Worm (Caenorhabditis elegans) whole organism, L2 larva: ENCODE results near the gene nas-23.

ENCODE experiments used
- F13H6.1 ChIP-seq: sonication (generic microtip); optimal IDR thresholded peaks from 2 replicates; lab custom pipeline; 2016; ENCODE audit warnings: missing genetic modification characterization, missing compliant biosample characterization
- R02D3.7 ChIP-seq: fragments of 150-350 bp; optimal IDR thresholded peaks from 2 replicates; lab custom pipeline; 2014; ENCODE audit warnings: missing biosample characterization, missing genetic modification characterization
- Y55F3AM.14 ChIP-seq: fragments of 200-800 bp; sonication (Bioruptor generic); optimal IDR thresholded peaks from 2 replicates; lab custom pipeline; 2018; ENCODE audit warnings: mild to moderate bottlenecking, missing genetic modification characterization, missing compliant biosample characterization
- alr-1 ChIP-seq: fragments of 150-350 bp; optimal IDR thresholded peaks from 2 replicates; lab custom pipeline; 2014; ENCODE audit warnings: missing biosample characterization, missing genetic modification characterization
- aly-2 ChIP-seq: fragments of 150-350 bp; optimal IDR thresholded peaks from 2 replicates; lab custom pipeline; 2014; ENCODE audit warnings: missing biosample characterization, missing genetic modification characterization
- ama-1 ChIP-seq: fragments of 150-350 bp; optimal IDR thresholded peaks from 2 replicates; lab custom pipeline; 2018; ENCODE audit warnings: inconsistent platforms
- blmp-1 ChIP-seq: sonication (generic microtip); optimal IDR thresholded peaks from 2 replicates; lab custom pipeline; 2017; ENCODE audit warnings: missing genetic modification characterization, mild to moderate bottlenecking, missing compliant biosample characterization, antibody characterized with exemption, moderate library complexity; ENCODE audit not compliant: insufficient read depth
- crh-2 ChIP-seq: sonication (generic microtip); optimal IDR thresholded peaks from 2 replicates; lab custom pipeline; 2017; ENCODE audit warnings: missing biosample characterization, missing genetic modification characterization
- egl-27 ChIP-seq: sonication (generic microtip); optimal IDR thresholded peaks from 3 replicates; lab custom pipeline; 2017; ENCODE audit warnings: missing biosample characterization, missing genetic modification reagents, missing genetic modification characterization
- fos-1 ChIP-seq: fragments of 150-350 bp; optimal IDR thresholded peaks from 2 replicates; lab custom pipeline; 2014; ENCODE audit warnings: missing biosample characterization, missing genetic modification characterization
- gmeb-1 ChIP-seq: fragments of 150-350 bp; optimal IDR thresholded peaks from 2 replicates; lab custom pipeline; 2014; ENCODE audit warnings: missing biosample characterization, missing genetic modification characterization
- lin-13 ChIP-seq: fragments of 150-350 bp; optimal IDR thresholded peaks from 2 replicates; lab custom pipeline; 2014; ENCODE audit warnings: missing biosample characterization, missing genetic modification reagents, missing genetic modification characterization
- lin-39 ChIP-seq: fragments of 150-350 bp; optimal IDR thresholded peaks from 2 replicates; lab custom pipeline; 2014; ENCODE audit warnings: missing biosample characterization, missing genetic modification reagents, missing genetic modification characterization
- lsy-2 ChIP-seq, 2 experiments: fragments of 150-350 bp in 1 of 2; sonication (generic microtip) in 1 of 2; optimal IDR thresholded peaks; 2 replicates each; lab custom pipeline; 2014 to 2017; ENCODE audit warnings: missing biosample characterization in 2 of 2, missing genetic modification characterization in 2 of 2
- mbf-1 ChIP-seq: sonication (generic microtip); optimal IDR thresholded peaks from 2 replicates; lab custom pipeline; 2017; ENCODE audit warnings: missing biosample characterization, missing genetic modification characterization
- mdl-1 ChIP-seq, 2 experiments: fragments of 150-350 bp in 1 of 2; sonication (generic microtip) in 1 of 2; optimal IDR thresholded peaks; 2 replicates each; lab custom pipeline; 2017; ENCODE audit warnings: missing biosample characterization in 2 of 2, missing genetic modification characterization in 2 of 2
- nhr-11 ChIP-seq: fragments of 150-350 bp; optimal IDR thresholded peaks from 2 replicates; lab custom pipeline; 2014; ENCODE audit warnings: missing biosample characterization, missing genetic modification characterization
- nhr-129 ChIP-seq: fragments of 150-350 bp; optimal IDR thresholded peaks from 2 replicates; lab custom pipeline; 2014; ENCODE audit warnings: missing biosample characterization, missing genetic modification characterization
- nhr-21 ChIP-seq: fragments of 150-350 bp; optimal IDR thresholded peaks from 2 replicates; lab custom pipeline; 2014; ENCODE audit warnings: missing biosample characterization, missing genetic modification characterization
- nhr-23 ChIP-seq: fragments of 150-350 bp; optimal IDR thresholded peaks from 2 replicates; lab custom pipeline; 2014; ENCODE audit warnings: missing biosample characterization, missing genetic modification reagents, missing genetic modification characterization
- nhr-25 ChIP-seq: fragments of 150-350 bp; sonication (generic microtip); optimal IDR thresholded peaks from 3 replicates; lab custom pipeline; 2014; ENCODE audit warnings: missing biosample characterization, missing genetic modification characterization
- nhr-6 ChIP-seq: fragments of 150-350 bp; optimal IDR thresholded peaks from 2 replicates; lab custom pipeline; 2014; ENCODE audit warnings: missing biosample characterization, missing genetic modification characterization
- nhr-77 ChIP-seq: fragments of 150-350 bp; optimal IDR thresholded peaks from 2 replicates; lab custom pipeline; 2014; ENCODE audit warnings: missing biosample characterization, missing genetic modification characterization
- skn-1 ChIP-seq: sonication (generic microtip); optimal IDR thresholded peaks from 2 replicates; lab custom pipeline; 2017; ENCODE audit warnings: missing biosample characterization, missing genetic modification characterization
- sma-3 ChIP-seq: sonication (generic microtip); optimal IDR thresholded peaks from 2 replicates; lab custom pipeline; 2016; ENCODE audit warnings: missing genetic modification reagents, missing genetic modification characterization, missing compliant biosample characterization
- sma-9 ChIP-seq, 2 experiments: fragments of 150-350 bp in 1 of 2; sonication (generic microtip) in 1 of 2; optimal IDR thresholded peaks; 2 replicates each; lab custom pipeline; 2014 to 2016; ENCODE audit warnings: missing genetic modification characterization in 2 of 2, mild to moderate bottlenecking in 1 of 2, missing biosample characterization in 1 of 2, missing compliant biosample characterization in 1 of 2, missing genetic modification reagents in 1 of 2, moderate library complexity in 1 of 2
- unc-62 ChIP-seq: fragments of 150-350 bp; optimal IDR thresholded peaks from 2 replicates; lab custom pipeline; 2014; ENCODE audit warnings: missing biosample characterization, missing genetic modification reagents, missing genetic modification characterization
- zag-1 ChIP-seq: fragments of 150-350 bp; optimal IDR thresholded peaks from 2 replicates; lab custom pipeline; 2014; ENCODE audit warnings: missing biosample characterization, missing genetic modification characterization
- ztf-1 ChIP-seq: fragments of 200-800 bp; sonication (Bioruptor generic); conservative IDR thresholded peaks from 2 replicates; pipeline ENCODE4 v1.3.6; 2022; ENCODE audit warnings: missing genetic modification characterization, missing compliant biosample characterization
- ztf-11 ChIP-seq: sonication (generic microtip); optimal IDR thresholded peaks from 2 replicates; lab custom pipeline; 2017; ENCODE audit warnings: missing biosample characterization, missing genetic modification characterization
- ztf-4 ChIP-seq: fragments of 150-350 bp; optimal IDR thresholded peaks from 2 replicates; lab custom pipeline; 2014; ENCODE audit warnings: missing biosample characterization, missing genetic modification characterization

nas-23 gene

DNA sequence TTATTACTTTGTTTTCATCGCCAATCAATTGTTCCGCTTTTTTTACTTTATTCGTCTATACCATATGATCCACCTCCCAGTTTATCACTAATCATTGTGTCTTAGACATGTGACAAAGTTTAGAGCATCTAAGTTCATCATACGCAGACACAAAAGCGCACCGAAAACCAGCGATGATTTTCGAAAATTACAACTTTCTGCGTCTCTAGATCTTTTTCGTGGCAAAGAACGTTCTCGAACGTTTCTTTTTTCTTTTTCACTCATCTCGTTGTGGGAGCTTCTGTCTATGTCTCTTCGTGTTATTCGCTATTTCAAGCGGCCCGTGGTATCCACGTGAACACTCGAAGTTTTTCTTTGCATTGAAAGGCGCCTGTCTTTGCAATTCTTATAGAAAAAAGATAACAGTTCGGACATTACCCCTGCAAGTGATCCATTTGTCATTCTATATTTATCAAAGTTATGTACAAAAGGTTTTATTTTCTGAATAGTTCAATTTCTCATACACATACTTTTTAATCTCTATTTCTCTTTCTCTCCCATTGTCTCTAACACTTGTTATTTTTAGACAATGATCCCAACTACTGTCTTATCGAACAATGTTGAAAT is 35.7 kb upstream of the nas-23 start, which contains the start of gene ZK1290.5 (continued):
- peak; percentile 28 to 89 for TF ChIP-seq lsy-2 (tag; optimal IDR thresholded peaks at IDR 0.05; lab: Kevin White, UChicago)
- TF ChIP-seq crh-2 (tag; lab: Kevin White, UChicago): peak; percentile 98
- TF ChIP-seq blmp-1 (tag; lab: Kevin White, UChicago): peak; percentile 71
- no peak for TF ChIP-seq mbf-1 (tag; lab: Kevin White, UChicago)
- TF ChIP-seq sma-3 (GFP tag; lab: Kevin White, UChicago): peak; percentile 97

DNA sequence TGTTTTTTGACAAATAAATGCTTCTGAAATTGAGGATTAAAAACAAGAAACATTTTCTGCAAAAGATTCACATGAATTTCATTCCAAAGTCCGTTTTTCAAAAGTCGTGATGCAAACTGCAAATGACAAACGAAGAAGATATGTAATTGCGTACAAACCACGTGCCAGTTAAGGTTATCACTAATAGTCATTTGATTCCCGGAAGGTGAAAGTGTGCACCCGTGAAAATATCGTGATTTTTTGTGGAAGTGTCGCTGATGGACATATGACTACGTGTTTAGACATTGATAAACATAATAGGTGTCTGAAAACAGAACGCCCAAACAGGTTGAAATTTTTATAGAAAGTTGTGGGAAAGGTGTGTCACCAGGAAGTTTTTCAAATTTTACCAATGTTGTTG is 34.7 kb upstream of the nas-23 start:
- TF ChIP-seq fos-1 (tag; lab: Kevin White, UChicago): peak; percentile 66
- peak; percentile 64 for TF ChIP-seq gmeb-1 (tag; lab: Kevin White, UChicago)
- TF ChIP-seq crh-2 (tag; lab: Kevin White, UChicago): peak; percentile 76
- peak; percentile 71 for TF ChIP-seq nhr-129
- peak; percentile 93 for TF ChIP-seq sma-3 (GFP tag; lab: Kevin White, UChicago)
- TF ChIP-seq nhr-21 (tag; lab: Kevin White, UChicago): peak; percentile 83
- TF ChIP-seq nhr-23 (tag; lab: Kevin White, UChicago): no peak
- TF ChIP-seq blmp-1 (tag; lab: Kevin White, UChicago): peak; percentile 87
- no peak for TF ChIP-seq unc-62
- no peak for TF ChIP-seq lin-13 (GFP tag; lab: Kevin White, UChicago)
- TF ChIP-seq sma-9 (GFP tag; optimal IDR thresholded peaks at IDR 0.05; lab: Kevin White, UChicago): peak; percentile 98
- no peak for TF ChIP-seq sma-9 (tag; optimal IDR thresholded peaks at IDR 0.05; lab: Kevin White, UChicago)
- peak in 1 of 2 experiments; percentile 53 for TF ChIP-seq mdl-1 (tag; optimal IDR thresholded peaks at IDR 0.05; lab: Kevin White, UChicago)
- TF ChIP-seq Y55F3AM.14 (GFP tag; lab: Kevin White, UChicago): no peak
- no peak for TF ChIP-seq nhr-11
- TF ChIP-seq, all 48 proteins: peak for 9

- no peak for TF ChIP-seq F13H6.1 (tag; lab: Kevin White, UChicago)
- TF ChIP-seq R02D3.7 (tag; lab: Kevin White, UChicago): no peak
Measured at ce11 chrII:7525458-7525857, 32.0 kb upstream of the nas-23 start, which contains the start of the genes ZK1290.7 and rnh-1.1. ZK1290.7 (minus strand) TSS chrII:7525558. rnh-1.1 (plus strand) TSS chrII:7525738.

- TF ChIP-seq nhr-23 (tag; lab: Kevin White, UChicago) (no peak), nhr-77 (tag; lab: Kevin White, UChicago) (no peak), mbf-1 (tag; lab: Kevin White, UChicago) (no peak), sma-9 (GFP tag; optimal IDR thresholded peaks at IDR 0.05; lab: Kevin White, UChicago) (no peak), sma-9 (tag; optimal IDR thresholded peaks at IDR 0.05; lab: Kevin White, UChicago) (no peak), alr-1 (tag; lab: Kevin White, UChicago) (no peak), lin-39 (tag; lab: Kevin White, UChicago) (no peak), zag-1 (tag; lab: Kevin White, UChicago) (no peak), unc-62 (no peak)
Measured at ce11 chrII:7523281-7523680, 29.8 kb upstream of the nas-23 start, which contains the start of gene ZK1290.15. ZK1290.15 (plus strand) TSS chrII:7523581.

- TF ChIP-seq ztf-1: no peak
- no peak for TF ChIP-seq aly-2 (tag; lab: Kevin White, UChicago)
- TF ChIP-seq nhr-21 (tag; lab: Kevin White, UChicago): no peak
- TF ChIP-seq ztf-11 (tag; lab: Kevin White, UChicago): no peak
- no peak for TF ChIP-seq egl-27 (tag; lab: Kevin White, UChicago)
- TF ChIP-seq nhr-25: no peak
- no peak for TF ChIP-seq gmeb-1 (tag; lab: Kevin White, UChicago)
- no peak for TF ChIP-seq sma-9 (GFP tag; optimal IDR thresholded peaks at IDR 0.05; lab: Kevin White, UChicago)
- no peak for TF ChIP-seq sma-9 (tag; optimal IDR thresholded peaks at IDR 0.05; lab: Kevin White, UChicago)
- no peak for TF ChIP-seq mdl-1 (tag; optimal IDR thresholded peaks at IDR 0.05; lab: Kevin White, UChicago)
- no peak for TF ChIP-seq R02D3.7 (tag; lab: Kevin White, UChicago)
- no peak for TF ChIP-seq nhr-77 (tag; lab: Kevin White, UChicago)
- no peak for TF ChIP-seq nhr-11
- TF ChIP-seq unc-62: no peak
- TF ChIP-seq ztf-4 (tag; lab: Kevin White, UChicago): no peak
- TF ChIP-seq alr-1 (tag; lab: Kevin White, UChicago): no peak
- no peak for TF ChIP-seq ama-1 (lab: Kevin White, UChicago)
- TF ChIP-seq skn-1 (tag; lab: Kevin White, UChicago): no peak
- no peak for TF ChIP-seq sma-3 (GFP tag; lab: Kevin White, UChicago)
- TF ChIP-seq nhr-6: no peak
- no peak for TF ChIP-seq Y55F3AM.14 (GFP tag; lab: Kevin White, UChicago)
Measured at ce11 chrII:7521420-7521819, 27.9 kb upstream of the nas-23 start.
